Worm (Caenorhabditis elegans): ENCODE measurements around the gene des-2.
A peak's percentile ranks its signal among the peaks of the same experiment; 100 is the strongest.

The des-2 gene

ce11 chrV:11375150-11375792 is 46.2 kb downstream of the des-2 start, which contains the start of gene cnb-1 (continued):
- no peak for TF ChIP-seq dve-1 (tag; optimal IDR thresholded peaks at IDR 0.05)

- TF ChIP-seq Y22D7AL.16 (tag; optimal IDR thresholded peaks at IDR 0.05) (no peak), tbx-7 (tag; optimal IDR thresholded peaks at IDR 0.05) (no peak), hlh-6 (tag; optimal IDR thresholded peaks at IDR 0.05) (no peak), pat-9 (tag; optimal IDR thresholded peaks at IDR 0.05) (no peak)
Measured at ce11 chrV:11373918-11374317, 47.6 kb downstream of the des-2 start.

ce11 chrV:11372284-11372878 is 49.1 kb downstream of the des-2 start:
- peak; percentile 52 for TF ChIP-seq unc-42 (tag; optimal IDR thresholded peaks at IDR 0.05)
- TF ChIP-seq ceh-2 (tag; optimal IDR thresholded peaks at IDR 0.05), result no peak

ce11 chrV:11366129-11366528 is 55.4 kb downstream of the des-2 start, which contains the start of gene dop-5:
dop-5 (minus strand) TSS chrV:11366229.
- TF ChIP-seq ceh-19 (GFP tag; optimal IDR thresholded peaks at IDR 0.05), result no peak

Measured in whole organism, late embryonic.